Worm (Caenorhabditis elegans): ENCODE measurements around the gene T01C1.4.
A peak's percentile ranks its signal among the peaks of the same experiment; 100 is the strongest.

Gene T01C1.4

DNA sequence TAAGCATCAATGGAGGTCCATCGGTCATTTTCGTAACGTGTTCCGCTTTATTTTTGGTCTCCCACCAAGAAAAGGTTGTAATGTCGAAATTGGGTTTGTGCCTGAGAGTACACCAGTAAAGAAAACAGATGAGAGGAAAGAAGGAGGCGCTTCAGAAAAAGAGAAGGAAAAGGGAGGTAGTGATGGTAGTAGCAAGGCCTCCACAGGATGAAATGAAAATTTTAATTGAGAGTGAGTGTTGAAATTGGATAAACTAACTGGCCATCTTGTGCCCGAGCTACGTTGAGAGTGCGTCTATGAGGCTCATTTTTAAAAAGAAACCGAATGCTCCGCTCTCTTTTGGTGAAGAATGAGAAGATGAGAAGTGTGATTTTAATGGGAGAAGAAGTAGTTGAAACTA lies 29.5 kb upstream of the T01C1.4 start, which contains the start of gene R07A4.2:
Gene R07A4.2, minus strand, starts transcription at position 101 of the 400 bp plus-strand sequence.
- TF ChIP-seq med-1 (GFP tag; optimal IDR thresholded peaks at IDR 0.05; ENCODE audit: insufficient read depth) = no peak
- no peak for TF ChIP-seq ztf-23 (GFP tag; IDR thresholded peaks at IDR 0.05)
- no peak for TF ChIP-seq tab-1 (GFP tag; IDR thresholded peaks at IDR 0.05)
- no peak for TF ChIP-seq flt-1 (GFP tag; IDR thresholded peaks at IDR 0.05)
- TF ChIP-seq klf-2 (GFP tag; conservative IDR thresholded peaks at IDR 0.05) = no peak
- no peak for TF ChIP-seq cog-1 (tag; optimal IDR thresholded peaks at IDR 0.05)
- no peak for TF ChIP-seq ztf-29 (GFP tag; IDR thresholded peaks at IDR 0.05)
- TF ChIP-seq T22C8.4 (GFP tag; IDR thresholded peaks at IDR 0.05) = no peak

DNA sequence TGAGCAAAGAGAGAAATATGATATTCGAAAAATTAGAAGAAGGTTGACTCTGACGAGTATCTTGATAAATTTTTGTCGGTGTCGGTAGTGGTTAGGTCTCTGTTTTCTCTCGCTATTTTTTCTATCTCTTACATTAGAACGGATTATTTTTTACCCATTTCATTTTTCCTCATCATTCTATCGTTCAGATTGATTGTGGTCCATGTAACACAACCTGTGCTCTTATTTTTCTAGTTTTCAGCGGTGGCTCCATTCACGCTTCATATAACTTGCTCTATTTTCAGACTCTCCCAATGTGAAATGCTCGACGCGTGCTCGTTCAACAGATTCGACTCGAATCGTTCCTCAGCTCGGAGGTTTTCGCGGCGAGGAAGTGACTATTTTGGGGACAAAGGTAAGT lies 17.1 kb upstream of the T01C1.4 start, which contains the start of gene egl-36:
Gene egl-36, plus strand, starts transcription at position 301 of the 400 bp plus-strand sequence.
- TF ChIP-seq klf-2 (GFP tag; conservative IDR thresholded peaks at IDR 0.05) (no peak), ztf-29 (GFP tag; IDR thresholded peaks at IDR 0.05) (no peak), ztf-23 (GFP tag; IDR thresholded peaks at IDR 0.05) (no peak), T22C8.4 (GFP tag; IDR thresholded peaks at IDR 0.05) (no peak), ref-1 (GFP tag; conservative IDR thresholded peaks at IDR 0.05) (no peak), flt-1 (GFP tag; IDR thresholded peaks at IDR 0.05) (no peak), cog-1 (tag; optimal IDR thresholded peaks at IDR 0.05) (no peak), tab-1 (GFP tag; IDR thresholded peaks at IDR 0.05) (no peak), med-1 (GFP tag; optimal IDR thresholded peaks at IDR 0.05; ENCODE audit: insufficient read depth) (no peak)

DNA sequence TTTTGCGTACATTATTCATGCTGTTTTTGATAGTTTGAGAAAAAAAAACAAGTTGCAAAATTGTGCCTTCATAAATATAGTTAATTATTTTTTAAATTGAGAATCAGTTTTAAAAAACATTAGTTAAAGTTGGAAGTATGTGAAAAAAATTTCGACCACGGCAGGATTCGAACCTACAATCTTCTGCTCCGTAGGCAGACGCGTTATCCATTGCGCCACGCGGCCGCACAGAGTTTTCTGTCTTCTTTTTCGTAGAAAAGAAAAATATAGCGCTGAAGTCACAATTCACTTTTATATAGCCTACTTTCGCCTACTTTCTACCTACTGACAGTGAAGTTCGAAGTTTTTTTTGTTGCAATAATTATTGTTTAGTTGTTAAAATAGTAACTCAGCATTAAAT lies 14.9 kb upstream of the T01C1.4 start:
- TF ChIP-seq med-1 (GFP tag; optimal IDR thresholded peaks at IDR 0.05; ENCODE audit: insufficient read depth) (no peak), ztf-29 (GFP tag; IDR thresholded peaks at IDR 0.05) (no peak), klf-2 (GFP tag; conservative IDR thresholded peaks at IDR 0.05) (no peak), T22C8.4 (GFP tag; IDR thresholded peaks at IDR 0.05) (no peak), cog-1 (tag; optimal IDR thresholded peaks at IDR 0.05) (no peak), ztf-23 (GFP tag; IDR thresholded peaks at IDR 0.05) (no peak), ref-1 (GFP tag; conservative IDR thresholded peaks at IDR 0.05) (no peak), flt-1 (GFP tag; IDR thresholded peaks at IDR 0.05) (no peak), tab-1 (GFP tag; IDR thresholded peaks at IDR 0.05) (no peak)

DNA sequence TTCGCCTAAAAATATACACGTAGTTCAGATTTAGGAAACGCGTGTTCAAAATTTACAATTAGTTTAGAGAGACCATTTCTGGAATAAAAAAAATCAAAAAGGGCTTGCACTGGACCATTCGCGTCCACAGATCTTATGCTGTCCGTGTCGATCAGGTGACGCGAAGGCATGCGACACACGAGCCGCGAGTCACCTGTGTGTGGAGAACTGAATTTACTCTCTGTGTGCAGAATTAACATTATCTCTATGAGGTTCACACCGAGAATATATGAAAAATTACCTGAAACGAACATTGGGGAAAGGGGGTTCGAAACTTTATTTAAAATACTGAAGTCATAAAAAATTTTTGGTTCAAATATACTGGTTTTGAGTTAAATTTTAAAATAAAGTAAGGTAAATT lies 10.8 kb upstream of the T01C1.4 start:
- TF ChIP-seq flt-1 (GFP tag; IDR thresholded peaks at IDR 0.05) = no peak
- no peak for TF ChIP-seq ref-1 (GFP tag; conservative IDR thresholded peaks at IDR 0.05)
- no peak for TF ChIP-seq ztf-29 (GFP tag; IDR thresholded peaks at IDR 0.05)
- TF ChIP-seq klf-2 (GFP tag; conservative IDR thresholded peaks at IDR 0.05) = no peak
- TF ChIP-seq cog-1 (tag; optimal IDR thresholded peaks at IDR 0.05) = no peak
- no peak for TF ChIP-seq T22C8.4 (GFP tag; IDR thresholded peaks at IDR 0.05)
- TF ChIP-seq med-1 (GFP tag; optimal IDR thresholded peaks at IDR 0.05; ENCODE audit: insufficient read depth) = no peak
- TF ChIP-seq tab-1 (GFP tag; IDR thresholded peaks at IDR 0.05) = no peak
- TF ChIP-seq ztf-23 (GFP tag; IDR thresholded peaks at IDR 0.05) = no peak

DNA sequence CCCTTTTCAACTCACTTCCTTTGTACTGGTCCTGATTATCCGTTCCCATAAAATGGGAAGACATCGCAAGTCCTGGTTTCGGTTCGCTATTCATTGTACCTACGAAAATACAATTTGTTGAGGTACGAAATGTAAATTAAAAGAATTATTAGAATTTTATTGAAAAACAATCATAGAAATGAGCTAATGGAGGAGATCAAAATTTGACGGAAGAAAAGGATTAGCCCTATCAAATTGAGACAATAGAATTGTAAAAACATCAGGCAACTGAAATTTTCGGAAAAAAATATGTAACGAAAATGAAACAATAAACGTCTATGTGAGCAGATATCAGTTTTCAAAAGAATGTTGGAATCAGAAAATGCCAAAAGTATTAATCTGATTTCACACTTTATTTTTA lies 5.0 kb upstream of the T01C1.4 start, which contains the start of gene mbr-1:
Gene mbr-1, minus strand, starts transcription at position 101 of the 400 bp plus-strand sequence.
- TF ChIP-seq T22C8.4 (GFP tag; IDR thresholded peaks at IDR 0.05) (no peak), ztf-23 (GFP tag; IDR thresholded peaks at IDR 0.05) (no peak), flt-1 (GFP tag; IDR thresholded peaks at IDR 0.05) (no peak), med-1 (GFP tag; optimal IDR thresholded peaks at IDR 0.05; ENCODE audit: insufficient read depth) (no peak), cog-1 (tag; optimal IDR thresholded peaks at IDR 0.05) (no peak), ztf-29 (GFP tag; IDR thresholded peaks at IDR 0.05) (no peak), ref-1 (GFP tag; conservative IDR thresholded peaks at IDR 0.05) (no peak), tab-1 (GFP tag; IDR thresholded peaks at IDR 0.05) (no peak), klf-2 (GFP tag; conservative IDR thresholded peaks at IDR 0.05) (no peak)

DNA sequence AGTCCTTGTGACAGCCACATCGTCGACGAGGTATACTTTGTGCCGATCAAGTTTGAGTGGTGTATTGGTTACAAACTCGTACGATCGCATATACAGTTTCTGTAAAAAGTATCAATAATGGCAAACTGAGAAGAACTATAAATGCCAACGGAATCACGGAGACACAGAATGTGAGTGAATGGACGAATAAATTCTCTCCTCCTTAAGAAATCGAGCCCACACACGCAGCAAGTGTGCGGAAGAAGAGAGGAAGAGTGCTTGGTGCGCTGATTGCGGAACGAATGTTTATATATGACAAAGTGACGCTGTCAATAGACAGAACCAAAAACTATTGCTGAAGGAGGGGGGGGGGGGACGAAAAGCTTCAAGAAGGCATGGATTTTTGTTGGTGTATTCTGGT lies 5.2 kb downstream of the T01C1.4 start, which contains the start of gene rhgf-1:
Gene rhgf-1, minus strand, starts transcription at position 101 of the 400 bp plus-strand sequence.
- TF ChIP-seq ztf-23 (GFP tag; IDR thresholded peaks at IDR 0.05) (no peak), T22C8.4 (GFP tag; IDR thresholded peaks at IDR 0.05) (no peak), ztf-29 (GFP tag; IDR thresholded peaks at IDR 0.05) (no peak), cog-1 (tag; optimal IDR thresholded peaks at IDR 0.05) (no peak), ref-1 (GFP tag; conservative IDR thresholded peaks at IDR 0.05) (no peak), flt-1 (GFP tag; IDR thresholded peaks at IDR 0.05) (no peak), tab-1 (GFP tag; IDR thresholded peaks at IDR 0.05) (no peak), klf-2 (GFP tag; conservative IDR thresholded peaks at IDR 0.05) (no peak), med-1 (GFP tag; optimal IDR thresholded peaks at IDR 0.05; ENCODE audit: insufficient read depth) (no peak)

DNA sequence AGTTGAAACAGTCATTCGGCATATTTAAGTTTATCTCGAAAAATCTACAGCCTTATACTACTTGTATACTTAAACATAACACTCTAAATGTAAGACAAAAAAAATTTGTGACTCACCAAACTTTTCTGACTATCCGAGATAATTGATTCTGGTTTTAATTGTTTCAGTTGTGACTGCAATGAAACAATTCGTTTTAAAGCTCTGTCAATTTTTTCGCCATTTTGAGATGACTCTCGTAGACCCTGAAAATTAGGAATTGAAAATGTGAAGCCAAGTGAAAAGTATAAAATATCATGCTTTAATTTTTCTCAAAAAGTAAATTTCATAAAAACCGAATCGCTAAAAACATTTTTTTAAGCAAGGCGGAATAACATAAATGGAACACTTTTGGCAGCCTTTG lies 12.6 kb downstream of the T01C1.4 start:
- no peak for TF ChIP-seq ztf-23 (GFP tag; IDR thresholded peaks at IDR 0.05)
- TF ChIP-seq klf-2 (GFP tag; conservative IDR thresholded peaks at IDR 0.05) = no peak
- TF ChIP-seq cog-1 (tag; optimal IDR thresholded peaks at IDR 0.05) = no peak
- no peak for TF ChIP-seq ref-1 (GFP tag; conservative IDR thresholded peaks at IDR 0.05)
- TF ChIP-seq ztf-29 (GFP tag; IDR thresholded peaks at IDR 0.05) = no peak

DNA sequence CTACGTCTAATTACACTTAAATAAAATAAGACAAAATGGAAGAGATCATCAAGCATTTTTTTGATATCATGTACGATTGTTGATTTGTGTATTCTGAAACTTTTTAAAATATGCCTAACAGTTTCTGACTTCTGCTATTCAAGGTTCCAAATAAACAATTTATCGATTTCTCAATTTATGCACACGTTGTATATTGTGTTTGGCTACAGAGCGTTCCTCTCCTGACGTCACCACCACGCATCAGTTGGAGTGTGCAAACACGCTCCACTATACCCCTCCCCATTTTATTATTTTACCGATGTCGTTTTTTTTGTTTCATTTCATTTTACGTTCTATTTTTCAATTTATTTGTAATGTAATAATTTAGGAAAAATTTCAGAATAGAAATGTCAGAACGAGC lies 22.0 kb downstream of the T01C1.4 start, which contains the start of gene plpp-1.3:
Gene plpp-1.3, plus strand, starts transcription at position 380 of the 400 bp plus-strand sequence.
- TF ChIP-seq cog-1 (tag; optimal IDR thresholded peaks at IDR 0.05) (peak; percentile 3), klf-2 (GFP tag; conservative IDR thresholded peaks at IDR 0.05) (no peak)

DNA sequence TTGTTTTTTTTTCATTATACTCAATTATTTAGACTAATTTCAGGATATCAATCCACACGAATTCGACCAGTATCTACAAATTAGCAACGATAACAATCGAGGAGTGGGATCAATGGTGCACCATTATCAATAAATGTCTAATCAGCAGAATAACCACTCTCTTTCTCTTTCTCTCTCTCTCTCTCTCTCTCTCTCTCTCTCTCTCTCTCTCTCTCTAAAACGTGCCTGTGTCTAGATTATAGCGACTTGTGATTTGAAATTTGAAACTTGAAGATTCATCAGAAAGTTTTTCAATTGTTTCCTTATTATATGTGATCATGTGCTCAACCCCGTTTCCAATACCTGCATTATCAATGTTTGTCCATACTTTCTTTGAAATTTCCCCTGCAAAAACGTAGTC lies 22.7 kb downstream of the T01C1.4 start:
- TF ChIP-seq med-1 (GFP tag; optimal IDR thresholded peaks at IDR 0.05; ENCODE audit: insufficient read depth) (no peak), T22C8.4 (GFP tag; IDR thresholded peaks at IDR 0.05) (no peak), ztf-23 (GFP tag; IDR thresholded peaks at IDR 0.05) (no peak), ref-1 (GFP tag; conservative IDR thresholded peaks at IDR 0.05) (no peak), cog-1 (tag; optimal IDR thresholded peaks at IDR 0.05) (no peak)

DNA sequence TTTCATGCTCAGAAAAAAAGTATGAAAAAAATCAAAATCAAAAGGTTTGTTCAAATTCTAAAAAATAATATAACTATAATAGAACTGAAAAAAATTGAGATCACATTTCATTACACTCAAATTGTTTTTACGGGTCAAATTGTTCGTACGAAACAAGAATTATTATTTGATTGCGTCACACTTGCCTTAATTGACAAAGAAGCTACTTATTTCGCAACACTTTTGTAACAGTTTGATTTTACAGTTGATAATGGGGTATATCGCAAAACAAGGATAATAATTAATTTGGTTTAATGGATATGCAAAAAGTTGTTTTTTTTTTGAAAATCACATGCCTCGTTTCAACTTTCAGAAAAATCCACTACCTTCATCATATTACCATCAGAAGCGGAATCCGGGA lies 24.9 kb downstream of the T01C1.4 start:
- TF ChIP-seq cog-1 (tag; optimal IDR thresholded peaks at IDR 0.05) (no peak), klf-2 (GFP tag; conservative IDR thresholded peaks at IDR 0.05) (no peak), ztf-23 (GFP tag; IDR thresholded peaks at IDR 0.05) (no peak), ztf-29 (GFP tag; IDR thresholded peaks at IDR 0.05) (no peak), med-1 (GFP tag; optimal IDR thresholded peaks at IDR 0.05; ENCODE audit: insufficient read depth) (no peak), ref-1 (GFP tag; conservative IDR thresholded peaks at IDR 0.05) (no peak), flt-1 (GFP tag; IDR thresholded peaks at IDR 0.05) (no peak), T22C8.4 (GFP tag; IDR thresholded peaks at IDR 0.05) (no peak), tab-1 (GFP tag; IDR thresholded peaks at IDR 0.05) (no peak)
